Worm (Caenorhabditis elegans) whole organism, young adult: ENCODE data around the gene flp-18.

ENCODE experiments used
- B0019.2 ChIP-seq: fragments of 200-800 bp; sonication (Bioruptor generic); conservative IDR thresholded peaks from 2 replicates; pipeline ENCODE4 v1.3.6; 2022; ENCODE audit warnings: missing genetic modification reagents, missing genetic modification characterization, missing compliant biosample characterization
- B0035.1 ChIP-seq: sonication (generic microtip); optimal IDR thresholded peaks from 2 replicates; lab custom pipeline; 2016; ENCODE audit warnings: missing genetic modification characterization, mild to moderate bottlenecking, missing compliant biosample characterization, missing genotype, missing genetic modification reagents
- F22D6.2 ChIP-seq: sonication (generic microtip); optimal IDR thresholded peaks from 2 replicates; lab custom pipeline; 2016; ENCODE audit warnings: mild to moderate bottlenecking, missing genetic modification characterization, missing compliant biosample characterization
- F23B12.7 ChIP-seq: sonication (generic microtip); optimal IDR thresholded peaks from 2 replicates; lab custom pipeline; 2017; ENCODE audit warnings: missing genetic modification characterization, mild to moderate bottlenecking, missing compliant biosample characterization, antibody characterized with exemption, moderate library complexity; ENCODE audit not compliant: insufficient read depth
- F33H1.4 ChIP-seq: fragments of 200-800 bp; sonication (Bioruptor generic); IDR thresholded peaks from 2 replicates; pipeline ENCODE4 v1.3.6; 2022; ENCODE audit warnings: missing genetic modification reagents, missing genetic modification characterization, missing compliant biosample characterization
- F55B11.4 ChIP-seq: sonication (generic microtip); optimal IDR thresholded peaks from 2 replicates; lab custom pipeline; 2016; ENCODE audit warnings: missing compliant biosample characterization, missing genetic modification characterization, borderline replicate concordance; ENCODE audit not compliant: insufficient read depth
- atf-7 ChIP-seq: sonication (generic microtip); optimal IDR thresholded peaks from 2 replicates; lab custom pipeline; 2017; ENCODE audit warnings: mild to moderate bottlenecking, missing genetic modification characterization, missing compliant biosample characterization
- attf-3 ChIP-seq: fragments of 200-800 bp; sonication (Bioruptor generic); conservative IDR thresholded peaks from 2 replicates; pipeline ENCODE4 v1.3.6; 2022; ENCODE audit warnings: missing genetic modification reagents, missing genetic modification characterization, missing compliant biosample characterization
- cebp-2 ChIP-seq: fragments of 200-800 bp; sonication (Bioruptor generic); IDR thresholded peaks from 2 replicates; pipeline ENCODE4 v1.3.6; 2022; ENCODE audit warnings: missing genetic modification characterization, missing compliant biosample characterization
- ceh-58 ChIP-seq: fragments of 200-800 bp; sonication (Bioruptor generic); IDR thresholded peaks from 2 replicates; pipeline ENCODE4 v1.3.6; 2022; ENCODE audit warnings: missing genetic modification characterization, missing compliant biosample characterization
- ceh-79 ChIP-seq: sonication (generic microtip); optimal IDR thresholded peaks from 2 replicates; lab custom pipeline; 2017; ENCODE audit warnings: mild to moderate bottlenecking, missing genetic modification characterization, missing compliant biosample characterization
- die-1 ChIP-seq: sonication (generic microtip); optimal IDR thresholded peaks from 2 replicates; lab custom pipeline; 2016; ENCODE audit warnings: missing genotype, mild to moderate bottlenecking, missing genetic modification characterization, missing compliant biosample characterization
- dox-1 ChIP-seq: fragments of 200-800 bp; sonication (Bioruptor generic); IDR thresholded peaks from 2 replicates; pipeline ENCODE4 v1.3.6; 2022; ENCODE audit warnings: missing genetic modification reagents, missing genetic modification characterization, missing compliant biosample characterization
- efl-1 ChIP-seq: fragments of 150-350 bp; optimal IDR thresholded peaks from 2 replicates; lab custom pipeline; 2014; ENCODE audit warnings: missing biosample characterization, missing genetic modification reagents, missing genetic modification characterization
- egl-44 ChIP-seq: fragments of 200-800 bp; sonication (Bioruptor generic); IDR thresholded peaks from 2 replicates; pipeline ENCODE4 v1.3.6; 2022; ENCODE audit warnings: missing genetic modification reagents, missing genetic modification characterization, missing compliant biosample characterization
- ekl-4 ChIP-seq: fragments of 200-800 bp; sonication (Bioruptor generic); IDR thresholded peaks from 2 replicates; pipeline ENCODE4 v1.3.6; 2022; ENCODE audit warnings: missing genetic modification reagents, missing genetic modification characterization, missing compliant biosample characterization
- ets-4 ChIP-seq: fragments of 200-800 bp; sonication (Bioruptor generic); optimal IDR thresholded peaks from 2 replicates; lab custom pipeline; 2018; ENCODE audit warnings: mild to moderate bottlenecking, missing genetic modification characterization, missing compliant biosample characterization
- hmg-1.2 ChIP-seq: fragments of 200-800 bp; sonication (Bioruptor generic); IDR thresholded peaks from 2 replicates; pipeline ENCODE4 v1.3.6; 2022; ENCODE audit warnings: missing genetic modification reagents, missing genetic modification characterization, missing compliant biosample characterization
- lag-1 ChIP-seq: fragments of 200-800 bp; sonication (Bioruptor generic); IDR thresholded peaks from 2 replicates; pipeline ENCODE4 v1.3.6; 2022; ENCODE audit warnings: missing genetic modification reagents, missing genetic modification characterization, missing compliant biosample characterization
- let-526 ChIP-seq: fragments of 200-800 bp; sonication (Bioruptor generic); IDR thresholded peaks from 2 replicates; pipeline ENCODE4 v1.3.6; 2022; ENCODE audit warnings: missing genetic modification reagents, missing genetic modification characterization, missing compliant biosample characterization
- let-607 ChIP-seq, 2 experiments: fragments of 200-800 bp in 1 of 2; sonication (Bioruptor generic) in 1 of 2; sonication (generic microtip) in 1 of 2; optimal IDR thresholded peaks; 2 replicates each; lab custom pipeline; 2016 to 2018; ENCODE audit warnings: mild to moderate bottlenecking in 2 of 2, missing compliant biosample characterization in 2 of 2, missing genetic modification characterization in 2 of 2, moderate library complexity in 2 of 2, missing genotype in 1 of 2
- lin-35 ChIP-seq, 3 experiments: fragments of 150-350 bp in 2 of 3; sonication (generic microtip) in 1 of 3; optimal IDR thresholded peaks; 2 replicates each; lab custom pipeline; 2014 to 2018; ENCODE audit warnings: missing biosample characterization in 3 of 3, missing genetic modification characterization in 3 of 3, missing genetic modification reagents in 3 of 3
- lin-54 ChIP-seq: fragments of 200-800 bp; sonication (Bioruptor generic); optimal IDR thresholded peaks from 2 replicates; lab custom pipeline; 2018; ENCODE audit warnings: mild to moderate bottlenecking, missing genetic modification characterization, missing compliant biosample characterization
- lir-1 ChIP-seq: fragments of 200-800 bp; sonication (Bioruptor generic); conservative IDR thresholded peaks from 2 replicates; pipeline ENCODE4 v1.3.6; 2022; ENCODE audit warnings: missing genetic modification reagents, missing genetic modification characterization, missing compliant biosample characterization
- madf-6 ChIP-seq: fragments of 200-800 bp; sonication (Bioruptor generic); IDR thresholded peaks from 2 replicates; pipeline ENCODE4 v1.3.6; 2022; ENCODE audit warnings: missing genetic modification reagents, missing genetic modification characterization, missing compliant biosample characterization
- mcd-1 ChIP-seq: fragments of 200-800 bp; sonication (Bioruptor generic); IDR thresholded peaks from 2 replicates; pipeline ENCODE4 v1.3.6; 2022; ENCODE audit warnings: missing genetic modification reagents, missing genetic modification characterization, missing compliant biosample characterization
- mes-4 ChIP-seq: sonication (generic microtip); optimal IDR thresholded peaks from 2 replicates; lab custom pipeline; 2016; ENCODE audit warnings: missing genotype, missing genetic modification characterization, missing compliant biosample characterization
- nhr-27 ChIP-seq: fragments of 200-800 bp; sonication (Bioruptor generic); optimal IDR thresholded peaks from 2 replicates; lab custom pipeline; 2018; ENCODE audit warnings: mild to moderate bottlenecking, missing genetic modification characterization, moderate library complexity, missing compliant biosample characterization
- nhr-90 ChIP-seq: sonication (generic microtip); optimal IDR thresholded peaks from 2 replicates; lab custom pipeline; 2016; ENCODE audit warnings: missing genotype, mild to moderate bottlenecking, missing genetic modification characterization, missing compliant biosample characterization
- rec-8 ChIP-seq, 2 experiments: sonication (generic microtip); optimal IDR thresholded peaks; 2 replicates each; lab custom pipeline; 2016; ENCODE audit warnings: mild to moderate bottlenecking in 2 of 2, missing genetic modification characterization in 2 of 2, missing genetic modification reagents in 2 of 2, missing genotype in 2 of 2, missing biosample characterization in 1 of 2, missing compliant biosample characterization in 1 of 2, moderate library complexity in 1 of 2
- sea-2 ChIP-seq: fragments of 200-800 bp; sonication (Bioruptor generic); IDR thresholded peaks from 2 replicates; pipeline ENCODE4 v1.3.6; 2022; ENCODE audit warnings: missing genetic modification characterization, missing compliant biosample characterization
- snpc-4 ChIP-seq, 5 experiments: fragments of 150-350 bp in 1 of 5; sonication (generic microtip) in 4 of 5; optimal IDR thresholded peaks; 2 replicates each; lab custom pipeline; 2014 to 2018; ENCODE audit warnings: missing genetic modification characterization in 5 of 5, missing biosample characterization in 3 of 5, antibody characterized with exemption in 2 of 5, mild to moderate bottlenecking in 2 of 5, missing compliant biosample characterization in 2 of 5, missing genotype in 2 of 5, moderate library complexity in 2 of 5, missing genetic modification reagents in 1 of 5
- tbx-9 ChIP-seq: sonication (generic microtip); optimal IDR thresholded peaks from 2 replicates; lab custom pipeline; 2016; ENCODE audit warnings: borderline replicate concordance, missing genetic modification characterization, inconsistent platforms, missing compliant biosample characterization
- unc-130 ChIP-seq: sonication (generic microtip); optimal IDR thresholded peaks from 2 replicates; lab custom pipeline; 2016; ENCODE audit warnings: missing genetic modification reagents, missing genetic modification characterization, missing compliant biosample characterization
- unc-62 ChIP-seq: fragments of 150-350 bp; optimal IDR thresholded peaks from 2 replicates; lab custom pipeline; 2014; ENCODE audit warnings: missing biosample characterization, missing genetic modification reagents, missing genetic modification characterization
- zfh-2 ChIP-seq: fragments of 200-800 bp; sonication (Bioruptor generic); conservative IDR thresholded peaks from 2 replicates; pipeline ENCODE4 v1.3.6; 2022; ENCODE audit warnings: missing genetic modification reagents, missing genetic modification characterization, missing compliant biosample characterization
- ztf-18 ChIP-seq: sonication (generic microtip); optimal IDR thresholded peaks from 2 replicates; lab custom pipeline; 2016; ENCODE audit warnings: missing genotype, mild to moderate bottlenecking, missing genetic modification characterization, missing compliant biosample characterization
- ztf-25 ChIP-seq: fragments of 200-800 bp; sonication (Bioruptor generic); IDR thresholded peaks from 2 replicates; pipeline ENCODE4 v1.3.6; 2022; ENCODE audit warnings: missing genetic modification reagents, missing genetic modification characterization, missing compliant biosample characterization
- ztf-28 ChIP-seq: fragments of 200-800 bp; sonication (Bioruptor generic); IDR thresholded peaks from 2 replicates; pipeline ENCODE4 v1.3.6; 2022; ENCODE audit warnings: missing genetic modification reagents, missing genetic modification characterization, missing compliant biosample characterization
- ztf-6 ChIP-seq: fragments of 200-800 bp; sonication (Bioruptor generic); IDR thresholded peaks from 2 replicates; pipeline ENCODE4 v1.3.6; 2022; ENCODE audit warnings: missing genetic modification reagents, missing genetic modification characterization, missing compliant biosample characterization

Gene flp-18

DNA sequence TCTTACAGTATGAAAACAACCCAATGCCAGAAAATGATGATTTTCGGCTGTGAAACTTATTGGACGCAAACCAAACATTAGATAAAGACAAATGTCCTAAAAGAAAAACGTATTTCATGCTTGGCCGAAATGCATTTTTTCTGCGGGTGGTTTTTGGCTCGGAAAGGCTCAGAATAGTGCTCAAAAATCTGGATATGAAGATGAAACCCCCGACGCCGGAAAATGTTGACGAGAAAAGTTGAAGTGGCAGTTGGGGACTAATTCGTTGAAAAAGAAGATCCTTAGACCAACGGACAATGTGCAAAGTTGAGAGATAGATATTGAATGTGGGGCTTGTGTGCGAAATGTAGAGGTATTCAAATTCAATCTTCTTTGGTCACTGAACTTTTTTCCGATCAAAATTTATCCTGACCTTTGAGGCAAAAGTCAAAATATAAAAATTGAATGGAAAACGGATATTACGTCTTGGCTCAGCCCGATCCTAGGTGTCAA is at the start of gene flp-18:
TSS of gene flp-18 (minus strand) at position 51 of the 492 bp plus-strand sequence.
- TF ChIP-seq lin-54 (GFP tag; lab: Kevin White, UChicago) (no peak), atf-7 (tag; lab: Kevin White, UChicago) (no peak), sea-2 (GFP tag; lab: Robert Waterston, UW) (no peak), nhr-90 (tag; lab: Kevin White, UChicago) (no peak), F22D6.2 (tag; lab: Kevin White, UChicago) (no peak), nhr-27 (tag; lab: Kevin White, UChicago) (no peak), B0035.1 (no peak), egl-44 (GFP tag; lab: Robert Waterston, UW) (no peak), efl-1 (GFP tag; lab: Kevin White, UChicago) (no peak), ets-4 (GFP tag; lab: Kevin White, UChicago) (no peak)

DNA sequence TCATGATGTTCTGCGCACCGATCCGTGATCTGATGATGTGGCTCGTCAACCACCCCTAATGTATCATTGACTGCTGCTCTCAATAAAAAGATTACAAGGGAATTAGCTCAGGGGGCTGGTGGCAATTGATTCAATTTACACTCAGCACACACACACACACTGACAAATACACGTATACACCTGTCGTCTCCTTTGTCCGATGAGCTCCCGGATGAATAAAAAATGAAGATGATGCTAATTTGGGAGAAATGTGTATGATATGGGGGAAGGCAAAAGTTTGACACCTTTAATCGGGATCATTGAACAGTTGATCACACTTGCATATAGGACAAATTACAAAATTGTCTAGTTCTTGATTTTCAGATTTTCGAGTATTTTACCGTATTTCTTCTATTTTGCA is 48.7 kb upstream of the flp-18 start:
- TF ChIP-seq B0035.1, result no peak
- TF ChIP-seq nhr-90 (tag; lab: Kevin White, UChicago), result no peak
- no peak for TF ChIP-seq mcd-1 (GFP tag; lab: Robert Waterston, UW)
- no peak for TF ChIP-seq ceh-79

DNA sequence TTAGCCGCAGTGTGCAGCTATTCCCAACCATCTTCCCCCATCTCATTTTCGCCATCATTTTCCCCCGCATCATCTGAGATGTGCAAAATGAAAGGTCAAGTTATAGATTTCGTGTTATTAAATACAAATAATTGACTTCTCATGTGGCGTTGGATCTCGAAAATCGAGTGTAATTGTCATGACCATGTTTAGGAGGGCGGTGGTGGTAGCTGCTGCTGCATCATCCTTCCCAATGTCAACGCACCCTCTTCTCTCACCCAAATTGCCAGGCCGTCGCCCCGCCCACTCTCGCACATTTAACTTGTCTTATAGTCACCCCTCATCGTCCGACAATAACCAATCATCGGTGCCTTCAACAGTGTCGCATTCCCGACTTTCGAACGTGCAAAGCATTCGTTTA is 44.9 kb upstream of the flp-18 start, which contains the start of gene ceh-30:
TSS of gene ceh-30 (plus strand) at position 301 of the 400 bp plus-strand sequence.
- TF ChIP-seq rec-8 (tag; optimal IDR thresholded peaks at IDR 0.05; lab: Kevin White, UChicago) (no peak), ceh-58 (GFP tag; lab: Robert Waterston, UW) (no peak), ztf-18 (tag; lab: Kevin White, UChicago) (no peak), dox-1 (GFP tag; lab: Robert Waterston, UW) (no peak), tbx-9 (tag; lab: Kevin White, UChicago) (no peak), snpc-4 (GFP tag; optimal IDR thresholded peaks at IDR 0.05; lab: Kevin White, UChicago) (no peak), snpc-4 (tag; optimal IDR thresholded peaks at IDR 0.05; lab: Kevin White, UChicago) (no peak), madf-6 (GFP tag; lab: Robert Waterston, UW) (no peak), let-607 (tag; optimal IDR thresholded peaks at IDR 0.05; lab: Kevin White, UChicago) (no peak), ztf-6 (GFP tag; lab: Robert Waterston, UW) (no peak), cebp-2 (GFP tag; lab: Robert Waterston, UW) (no peak), lin-35 (GFP tag; optimal IDR thresholded peaks at IDR 0.05; lab: Kevin White, UChicago) (no peak), ekl-4 (GFP tag; lab: Robert Waterston, UW) (no peak), F23B12.7 (tag; lab: Kevin White, UChicago) (no peak)

DNA sequence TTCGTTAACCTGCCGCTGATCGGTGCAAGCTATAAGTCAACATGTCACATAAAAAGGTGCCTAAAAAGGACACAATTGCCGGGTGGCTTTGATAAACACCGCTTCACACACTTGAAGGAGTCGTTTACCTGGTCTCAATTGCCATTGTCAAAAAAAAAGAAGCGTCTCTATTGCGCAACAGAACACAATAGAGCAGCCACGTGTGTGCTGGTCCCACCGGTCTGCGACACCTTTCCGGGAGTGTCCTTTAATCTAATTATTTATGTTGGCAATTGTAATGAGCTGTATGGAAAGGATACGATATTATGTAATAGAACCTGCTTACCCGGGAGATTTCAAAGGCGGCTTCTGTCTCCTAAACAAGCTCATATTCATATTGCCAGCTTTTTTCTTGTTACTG is 43.3 kb upstream of the flp-18 start:
- no peak for TF ChIP-seq die-1 (tag; lab: Kevin White, UChicago)
- no peak for TF ChIP-seq unc-130 (GFP tag; lab: Kevin White, UChicago)
- no peak for TF ChIP-seq F55B11.4 (tag; lab: Kevin White, UChicago)
- TF ChIP-seq B0019.2 (GFP tag; lab: Robert Waterston, UW), result no peak
- TF ChIP-seq atf-7 (tag; lab: Kevin White, UChicago), result no peak
- no peak for TF ChIP-seq zfh-2
- TF ChIP-seq let-526, result no peak
- no peak for TF ChIP-seq lag-1
- TF ChIP-seq ztf-28 (GFP tag; lab: Robert Waterston, UW), result no peak
- no peak for TF ChIP-seq tbx-9 (tag; lab: Kevin White, UChicago)
- TF ChIP-seq mes-4 (tag; lab: Kevin White, UChicago), result no peak
- no peak for TF ChIP-seq unc-62
- no peak for TF ChIP-seq hmg-1.2
- no peak for TF ChIP-seq ceh-79
- no peak for TF ChIP-seq ztf-18 (tag; lab: Kevin White, UChicago)
- TF ChIP-seq F33H1.4, result no peak
- TF ChIP-seq lir-1 (GFP tag; lab: Robert Waterston, UW), result no peak
- TF ChIP-seq attf-3 (GFP tag; lab: Robert Waterston, UW), result no peak
- TF ChIP-seq F23B12.7 (tag; lab: Kevin White, UChicago), result no peak
- no peak for TF ChIP-seq ztf-25
